Worm (Caenorhabditis elegans) whole organism, late embryonic: ENCODE data around the gene Y25C1A.13.

ENCODE experiments used
- K09A11.1 ChIP-seq: sonication (generic microtip); optimal IDR thresholded peaks from 2 replicates; lab custom pipeline; 2017; ENCODE audit warnings: antibody characterized with exemption, mild to moderate bottlenecking, missing genetic modification characterization, missing compliant biosample characterization; ENCODE audit not compliant: insufficient read depth
- ahr-1 ChIP-seq: sonication (generic microtip); optimal IDR thresholded peaks from 2 replicates; lab custom pipeline; 2016; ENCODE audit warnings: missing genetic modification characterization, missing compliant biosample characterization
- ama-1 ChIP-seq: fragments of 150-350 bp; optimal IDR thresholded peaks from 2 replicates; lab custom pipeline; 2014
- ceh-48 ChIP-seq: sonication (generic microtip); optimal IDR thresholded peaks from 2 replicates; lab custom pipeline; 2016; ENCODE audit warnings: missing genetic modification characterization, inconsistent platforms, missing compliant biosample characterization
- dmd-4 ChIP-seq: sonication (generic microtip); optimal IDR thresholded peaks from 2 replicates; lab custom pipeline; 2016; ENCODE audit warnings: borderline replicate concordance, missing genetic modification characterization, missing compliant biosample characterization
- fkh-10 ChIP-seq: fragments of 150-350 bp; optimal IDR thresholded peaks from 2 replicates; lab custom pipeline; 2014; ENCODE audit warnings: missing biosample characterization, missing genetic modification reagents, missing genetic modification characterization
- hlh-30 ChIP-seq: sonication (generic microtip); optimal IDR thresholded peaks from 2 replicates; lab custom pipeline; 2017; ENCODE audit warnings: antibody characterized with exemption, missing genetic modification characterization, missing compliant biosample characterization; ENCODE audit not compliant: insufficient read depth
- madf-2 ChIP-seq: sonication (generic microtip); optimal IDR thresholded peaks from 2 replicates; lab custom pipeline; 2017; ENCODE audit warnings: missing genetic modification characterization, missing compliant biosample characterization
- nhr-11 ChIP-seq: fragments of 150-350 bp; optimal IDR thresholded peaks from 2 replicates; lab custom pipeline; 2014; ENCODE audit warnings: missing biosample characterization, missing genetic modification characterization
- pag-3 ChIP-seq: sonication (generic microtip); optimal IDR thresholded peaks from 2 replicates; lab custom pipeline; 2016; ENCODE audit warnings: missing compliant biosample characterization, missing genetic modification characterization, borderline replicate concordance
- pax-1 ChIP-seq: fragments of 150-350 bp; optimal IDR thresholded peaks from 2 replicates; lab custom pipeline; 2014; ENCODE audit warnings: missing biosample characterization, missing genetic modification characterization
- pqm-1 ChIP-seq: sonication (generic microtip); optimal IDR thresholded peaks from 2 replicates; lab custom pipeline; 2016; ENCODE audit warnings: missing genetic modification characterization, missing compliant biosample characterization
- rnt-1 ChIP-seq: sonication (generic microtip); optimal IDR thresholded peaks from 2 replicates; lab custom pipeline; 2016; ENCODE audit warnings: missing genetic modification characterization, missing compliant biosample characterization
- tbx-2 ChIP-seq: sonication (generic microtip); optimal IDR thresholded peaks from 2 replicates; lab custom pipeline; 2016; ENCODE audit warnings: missing genetic modification characterization, missing compliant biosample characterization

DNA sequence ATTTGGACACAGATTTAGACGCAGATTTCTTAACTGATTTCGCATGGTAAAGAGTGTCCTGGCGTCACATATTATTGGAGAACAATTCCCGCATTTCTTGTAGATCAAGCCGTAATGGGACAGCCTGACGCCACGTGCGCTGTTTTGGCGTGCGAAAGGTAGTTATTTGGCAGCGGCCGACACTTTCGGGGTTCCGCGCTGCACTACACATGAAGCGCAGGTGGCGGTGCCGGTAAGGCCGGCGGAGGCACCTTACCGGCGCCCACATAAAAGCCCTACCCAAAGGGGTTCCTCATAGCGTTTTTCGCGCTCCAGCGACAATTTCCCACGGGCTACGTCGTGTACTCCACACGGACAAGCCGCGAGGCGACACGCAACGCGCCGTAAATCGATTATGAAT lies 948 bp downstream of the Y25C1A.13 start:
- TF ChIP-seq K09A11.1 (tag; lab: Kevin White, UChicago): no peak
- TF ChIP-seq nhr-11 (tag; lab: Kevin White, UChicago): no peak
- no peak for TF ChIP-seq madf-2 (tag; lab: Kevin White, UChicago)
- no peak for TF ChIP-seq hlh-30 (tag; lab: Kevin White, UChicago)
- TF ChIP-seq ama-1: no peak
- TF ChIP-seq tbx-2 (tag; lab: Kevin White, UChicago): no peak
- no peak for TF ChIP-seq ahr-1 (tag; lab: Kevin White, UChicago)
- no peak for TF ChIP-seq fkh-10 (GFP tag; lab: Kevin White, UChicago)
- no peak for TF ChIP-seq pax-1 (tag; lab: Kevin White, UChicago)
- TF ChIP-seq pqm-1 (tag; lab: Kevin White, UChicago): no peak
- no peak for TF ChIP-seq rnt-1 (tag; lab: Kevin White, UChicago)
- no peak for TF ChIP-seq dmd-4 (tag; lab: Kevin White, UChicago)
- no peak for TF ChIP-seq ceh-48 (tag; lab: Kevin White, UChicago)
- no peak for TF ChIP-seq pag-3 (tag; lab: Kevin White, UChicago)
